Worm (Caenorhabditis elegans): ENCODE measurements around the gene acp-3.

The acp-3 gene

ce11 chrII:8386897-8387296, 50.0 kb downstream of the acp-3 start:
- TF ChIP-seq ztf-22 (GFP tag; optimal IDR thresholded peaks at IDR 0.05) (no peak), dpff-1 (tag; optimal IDR thresholded peaks at IDR 0.05) (no peak), die-1 (tag; optimal IDR thresholded peaks at IDR 0.05) (no peak), lin-35 (GFP tag; optimal IDR thresholded peaks at IDR 0.05) (no peak), tbp1 (GFP tag; optimal IDR thresholded peaks at IDR 0.05) (no peak), K12H6.12 (tag; optimal IDR thresholded peaks at IDR 0.05) (no peak), ztf-18 (tag; optimal IDR thresholded peaks at IDR 0.05) (no peak), mxl-1 (tag; optimal IDR thresholded peaks at IDR 0.05) (no peak), nhr-80 (tag; optimal IDR thresholded peaks at IDR 0.05) (peak; percentile 74), zfh-2 (GFP tag; conservative IDR thresholded peaks at IDR 0.05) (no peak), sdz-38 (tag; optimal IDR thresholded peaks at IDR 0.05) (no peak), dox-1 (GFP tag; IDR thresholded peaks at IDR 0.05) (peak; percentile 32; the same call in 1 of the 2 replicates), atf-7 (tag; optimal IDR thresholded peaks at IDR 0.05) (peak; percentile 76)

ce11 chrII:8385561-8385960, 51.4 kb downstream of the acp-3 start:
- TF ChIP-seq rpc-1 (optimal IDR thresholded peaks at IDR 0.05) (no peak), rpc-1 (tag; optimal IDR thresholded peaks at IDR 0.05) (no peak), nhr-80 (tag; optimal IDR thresholded peaks at IDR 0.05) (peak; percentile 6)

Data from whole organism, young adult.